Fruit fly (Drosophila melanogaster) whole organism, wandering third instar larva: ENCODE results near the gene Tpt.

Experiments used
- Abd-B ChIP-seq: fragments of >200 bp; optimal IDR thresholded peaks from 2 replicates; lab custom pipeline; 2017; ENCODE audit warnings: missing biosample characterization, missing genetic modification characterization
- CG32264 ChIP-seq: fragments of 200-800 bp; sonication (Bioruptor generic); optimal IDR thresholded peaks from 2 replicates; lab custom pipeline; 2016; ENCODE audit warnings: missing biosample characterization, missing genetic modification characterization
- CG9705 ChIP-seq: fragments of 200-800 bp; sonication (Bioruptor generic); optimal IDR thresholded peaks from 2 replicates; lab custom pipeline; 2018; ENCODE audit warnings: missing biosample characterization, mild to moderate bottlenecking, missing genetic modification characterization
- CrebA ChIP-seq: fragments of 200-800 bp; sonication (Bioruptor generic); optimal IDR thresholded peaks from 2 replicates; lab custom pipeline; 2016; ENCODE audit warnings: missing biosample characterization, mild to moderate bottlenecking, missing genetic modification characterization, borderline replicate concordance
- Dfd ChIP-seq: fragments of >200 bp; optimal IDR thresholded peaks from 2 replicates; lab custom pipeline; 2017; ENCODE audit warnings: missing biosample characterization, missing genetic modification characterization
- Dif ChIP-seq: fragments of 200-275, 200-300 bp; sonication (Bioruptor generic); optimal IDR thresholded peaks from 2 replicates; lab custom pipeline; 2018; ENCODE audit warnings: missing biosample characterization, missing genetic modification characterization; ENCODE audit not compliant: partially characterized antibody
- GATAd ChIP-seq: sonication (Bioruptor generic); optimal IDR thresholded peaks from 2 replicates; lab custom pipeline; 2016; ENCODE audit warnings: missing biosample characterization, missing genetic modification characterization
- HLH106 ChIP-seq: fragments of 200-800 bp; optimal IDR thresholded peaks from 3 replicates; lab custom pipeline; 2019; ENCODE audit warnings: missing biosample characterization, mild to moderate bottlenecking, missing genetic modification characterization, moderate library complexity
- Hnf4 ChIP-seq: fragments of 200-800 bp; sonication (Bioruptor generic); optimal IDR thresholded peaks from 2 replicates; lab custom pipeline; 2016; ENCODE audit warnings: missing biosample characterization, mild to moderate bottlenecking, missing genetic modification characterization
- Hr78 ChIP-seq: fragments of >200 bp; optimal IDR thresholded peaks from 2 replicates; lab custom pipeline; 2017; ENCODE audit warnings: missing biosample characterization, missing genetic modification characterization
- Hr83 ChIP-seq: fragments of 200-300 bp; sonication (Bioruptor generic); optimal IDR thresholded peaks from 2 replicates; lab custom pipeline; 2016; ENCODE audit warnings: missing biosample characterization, mild to moderate bottlenecking, missing genetic modification characterization, moderate library complexity; ENCODE audit not compliant: poor library complexity, severe bottlenecking
- Mio ChIP-seq: sonication (Bioruptor generic); optimal IDR thresholded peaks from 2 replicates; lab custom pipeline; 2016; ENCODE audit warnings: missing biosample characterization, missing genetic modification characterization
- Myc ChIP-seq: fragments of >200 bp; optimal IDR thresholded peaks from 2 replicates; lab custom pipeline; 2017
- OdsH ChIP-seq: fragments of 200-800 bp; sonication (Bioruptor generic); optimal IDR thresholded peaks from 2 replicates; lab custom pipeline; 2016; ENCODE audit warnings: missing biosample characterization, mild to moderate bottlenecking, missing genetic modification characterization
- Rel ChIP-seq, 2 experiments: fragments of 200-800 bp; sonication (Bioruptor generic) in 1 of 2; optimal IDR thresholded peaks; 2 replicates in 1 of 2; 3 replicates in 1 of 2; lab custom pipeline; 2016 to 2019; ENCODE audit warnings: mild to moderate bottlenecking in 2 of 2, missing biosample characterization in 2 of 2, missing genetic modification characterization in 2 of 2, moderate library complexity in 1 of 2
- Sp1 ChIP-seq: fragments of 200-800 bp; sonication (Bioruptor generic); optimal IDR thresholded peaks from 3 replicates; lab custom pipeline; 2019; ENCODE audit warnings: missing biosample characterization, mild to moderate bottlenecking, missing genetic modification characterization, moderate library complexity
- Vsx2 ChIP-seq: fragments of 200-300, 225-300 bp; sonication (Bioruptor generic); optimal IDR thresholded peaks from 2 replicates; lab custom pipeline; 2018; ENCODE audit warnings: missing biosample characterization, missing genetic modification characterization; ENCODE audit not compliant: partially characterized antibody
- br ChIP-seq: fragments of 200-800 bp; sonication (Bioruptor generic); optimal IDR thresholded peaks from 2 replicates; lab custom pipeline; 2016; ENCODE audit warnings: missing biosample characterization, missing genetic modification characterization
- dl ChIP-seq, 2 experiments: fragments of 175-275, 200-275 bp in 1 of 2; fragments of 200-275 bp in 1 of 2; sonication (Bioruptor generic); optimal IDR thresholded peaks; lab custom pipeline; 2018; ENCODE audit warnings: mild to moderate bottlenecking in 2 of 2, missing biosample characterization in 2 of 2, missing genetic modification characterization in 2 of 2, moderate library complexity in 2 of 2; ENCODE audit not compliant: partially characterized antibody in 2 of 2, insufficient read depth in 1 of 2
- dmrt93B ChIP-seq: fragments of 200-800 bp; sonication (Bioruptor generic); optimal IDR thresholded peaks from 2 replicates; lab custom pipeline; 2018; ENCODE audit warnings: missing biosample characterization, mild to moderate bottlenecking, missing genetic modification characterization
- dsf ChIP-seq: sonication (Bioruptor generic); optimal IDR thresholded peaks from 2 replicates; lab custom pipeline; 2016; ENCODE audit warnings: missing biosample characterization, missing genetic modification characterization, borderline replicate concordance
- ey ChIP-seq: fragments of 200-800 bp; sonication (Bioruptor generic); optimal IDR thresholded peaks from 2 replicates; lab custom pipeline; 2016; ENCODE audit warnings: missing biosample characterization, missing genetic modification characterization
- foxo ChIP-seq, 2 experiments: fragments of 200-800 bp; sonication (Bioruptor generic); optimal IDR thresholded peaks; 2 replicates in 1 of 2; 3 replicates in 1 of 2; lab custom pipeline; 2016 to 2017; ENCODE audit warnings: missing biosample characterization in 2 of 2, missing genetic modification characterization in 2 of 2
- fru ChIP-seq: fragments of 200-800 bp; sonication (Bioruptor generic); optimal IDR thresholded peaks from 3 replicates; lab custom pipeline; 2016; ENCODE audit warnings: missing biosample characterization, mild to moderate bottlenecking, missing genetic modification characterization
- h ChIP-seq: fragments of 200-800 bp; sonication (Bioruptor generic); optimal IDR thresholded peaks from 3 replicates; lab custom pipeline; 2016; ENCODE audit warnings: missing biosample characterization, mild to moderate bottlenecking, missing genetic modification characterization
- jim ChIP-seq: fragments of 175-275, 200-325 bp; sonication (Bioruptor generic); optimal IDR thresholded peaks from 2 replicates; lab custom pipeline; 2016; ENCODE audit warnings: missing biosample characterization, mild to moderate bottlenecking, missing genetic modification characterization
- lola ChIP-seq: fragments of >200 bp; optimal IDR thresholded peaks from 2 replicates; lab custom pipeline; 2017; ENCODE audit warnings: missing biosample characterization, missing genetic modification characterization
- pan ChIP-seq: fragments of >200 bp; optimal IDR thresholded peaks from 2 replicates; lab custom pipeline; 2017
- psq ChIP-seq: fragments of 200-800 bp; sonication (Bioruptor generic); optimal IDR thresholded peaks from 3 replicates; lab custom pipeline; 2017; ENCODE audit warnings: missing biosample characterization, mild to moderate bottlenecking, missing genetic modification characterization, moderate library complexity
- rgr ChIP-seq: fragments of 200-800 bp; sonication (Bioruptor generic); optimal IDR thresholded peaks from 3 replicates; lab custom pipeline; 2016; ENCODE audit warnings: missing biosample characterization, mild to moderate bottlenecking, missing genetic modification characterization
- sage ChIP-seq: fragments of 200-800 bp; sonication (Bioruptor generic); optimal IDR thresholded peaks from 2 replicates; lab custom pipeline; 2016; ENCODE audit warnings: missing biosample characterization, mild to moderate bottlenecking, missing genetic modification characterization
- sv ChIP-seq: fragments of 200-800 bp; sonication (Bioruptor generic); optimal IDR thresholded peaks from 3 replicates; lab custom pipeline; 2016; ENCODE audit warnings: missing biosample characterization, missing genetic modification characterization
- tai ChIP-seq: sonication (Bioruptor generic); optimal IDR thresholded peaks from 2 replicates; lab custom pipeline; 2016; ENCODE audit warnings: missing biosample characterization, missing genetic modification characterization
- usp ChIP-seq: fragments of >200 bp; optimal IDR thresholded peaks from 2 replicates; lab custom pipeline; 2017; ENCODE audit warnings: missing biosample characterization, missing genetic modification characterization
- woc ChIP-seq: sonication (Bioruptor generic); optimal IDR thresholded peaks from 2 replicates; lab custom pipeline; 2016; ENCODE audit warnings: missing biosample characterization, mild to moderate bottlenecking, missing genetic modification characterization

Gene Tpt

DNA sequence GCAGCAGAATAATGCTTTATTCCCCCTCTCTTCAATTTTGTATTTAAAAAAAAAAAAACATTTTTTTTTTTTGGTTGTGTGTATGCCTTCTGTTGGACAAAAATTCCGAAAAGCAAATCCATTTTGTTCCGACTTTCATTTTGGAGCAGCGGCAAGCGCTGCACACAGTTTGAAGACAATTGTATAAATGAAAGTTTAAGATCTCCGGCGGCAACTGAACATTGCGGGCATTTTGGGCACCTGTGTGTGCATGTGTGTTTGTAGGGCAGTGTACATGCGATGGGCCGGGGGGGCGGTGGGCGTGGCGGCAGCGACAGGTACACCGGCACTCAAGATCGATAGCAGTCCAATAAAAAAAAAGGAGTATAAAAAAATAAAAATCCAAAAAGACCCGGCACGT is 35.6 kb downstream of the Tpt start:
- TF ChIP-seq h (GFP tag; lab: Kevin White, UChicago) (no peak), Sp1 (peak; percentile 7), Hnf4 (GFP tag; lab: Kevin White, UChicago) (no peak), rgr (GFP tag; lab: Kevin White, UChicago) (no peak), woc (GFP tag; lab: Kevin White, UChicago) (no peak)

DNA sequence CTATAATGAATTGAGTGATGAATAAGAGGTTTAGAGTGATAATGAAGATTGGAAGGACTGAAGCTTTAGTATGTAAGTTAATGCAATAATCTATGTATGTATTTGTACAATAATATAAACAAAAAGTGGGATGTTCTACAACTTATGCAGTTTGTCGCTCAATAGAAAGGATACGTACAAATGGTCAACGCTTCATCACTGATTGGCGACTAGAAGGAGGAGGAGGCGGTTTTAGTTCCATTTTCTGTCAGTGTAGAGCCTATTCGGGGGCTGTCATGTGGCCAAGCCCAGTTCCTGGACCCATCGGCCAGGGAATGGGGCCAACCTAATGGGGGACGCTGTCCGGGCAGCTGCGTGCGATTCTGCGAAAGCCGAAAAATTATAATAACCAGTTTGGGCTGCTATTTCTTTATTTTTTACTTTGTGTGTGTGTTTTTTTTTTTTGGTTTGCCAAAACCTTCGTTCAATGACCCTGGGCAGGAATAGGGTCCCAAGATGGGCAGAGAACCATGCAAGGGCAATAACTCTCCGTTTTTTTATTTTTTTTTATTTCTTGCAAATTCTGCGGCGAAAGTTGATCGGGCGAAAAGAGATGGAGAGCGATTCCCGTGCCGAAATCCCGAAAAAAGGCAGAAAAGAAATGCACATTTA is 36.3 kb downstream of the Tpt start:
- TF ChIP-seq dl (GFP tag; optimal IDR thresholded peaks at IDR 0.05; lab: Kevin White, UChicago; ENCODE audit: insufficient read depth in 1 of 2, partially characterized antibody in 2 of 2) (no peak), sv (GFP tag; lab: Kevin White, UChicago) (no peak), HLH106 (tag; lab: Kevin White, UChicago) (peak; percentile 68), pan (lab: Kevin White, UChicago) (no peak), rgr (GFP tag; lab: Kevin White, UChicago) (peak; percentile 32), Mio (no peak), Myc (lab: Kevin White, UChicago) (no peak), usp (GFP tag; lab: Kevin White, UChicago) (no peak), sage (GFP tag; lab: Kevin White, UChicago) (peak; percentile 36), CG32264 (GFP tag; lab: Kevin White, UChicago) (no peak), CrebA (GFP tag; lab: Kevin White, UChicago) (peak; percentile 88), Hr83 (no peak), foxo (GFP tag; optimal IDR thresholded peaks at IDR 0.05; lab: Kevin White, UChicago) (peak in 1 of 2 experiments; percentile 60), dmrt93B (GFP tag; lab: Kevin White, UChicago) (peak; percentile 60), woc (GFP tag; lab: Kevin White, UChicago) (peak; percentile 63), tai (GFP tag; lab: Kevin White, UChicago) (no peak), ey (GFP tag; lab: Kevin White, UChicago) (peak; percentile 77), OdsH (GFP tag; lab: Kevin White, UChicago) (peak; percentile 67), h (GFP tag; lab: Kevin White, UChicago) (peak; percentile 79), br (GFP tag; lab: Kevin White, UChicago) (peak; percentile 52), Sp1 (peak; percentile 55), jim (GFP tag; lab: Kevin White, UChicago) (no peak), Hnf4 (GFP tag; lab: Kevin White, UChicago) (no peak), Dif (GFP tag; lab: Kevin White, UChicago) (no peak), Rel (GFP tag; optimal IDR thresholded peaks at IDR 0.05; lab: Kevin White, UChicago) (peak; percentile 89), Rel (tag; optimal IDR thresholded peaks at IDR 0.05; lab: Kevin White, UChicago) (no peak), fru (GFP tag; lab: Kevin White, UChicago) (peak; percentile 77), CG9705 (GFP tag; lab: Kevin White, UChicago) (no peak), psq (GFP tag; lab: Kevin White, UChicago) (peak; percentile 32), GATAd (GFP tag; lab: Kevin White, UChicago) (no peak)

DNA sequence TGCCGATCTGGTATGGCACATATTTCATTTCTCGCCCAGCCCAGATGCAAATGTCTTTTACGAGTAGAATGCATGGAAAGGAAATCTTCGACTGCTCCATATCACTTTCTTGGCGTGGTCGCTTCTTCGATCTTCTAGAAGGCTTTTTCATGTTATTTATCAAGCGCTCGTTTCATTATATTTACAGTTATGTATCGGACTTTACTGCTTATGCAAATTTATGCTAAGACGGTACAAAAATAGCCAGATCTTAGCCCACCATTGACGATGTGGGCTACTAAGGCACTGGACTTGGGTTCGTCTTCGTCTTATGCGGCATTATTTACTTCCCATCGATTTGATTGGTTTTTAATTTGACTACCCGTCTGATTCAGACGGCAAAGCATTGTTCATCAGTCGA is 41.8 kb downstream of the Tpt start:
- TF ChIP-seq br (GFP tag; lab: Kevin White, UChicago), result no peak
- TF ChIP-seq dl (GFP tag; optimal IDR thresholded peaks at IDR 0.05; lab: Kevin White, UChicago; ENCODE audit: insufficient read depth in 1 of 2, partially characterized antibody in 2 of 2), result no peak
- TF ChIP-seq ey (GFP tag; lab: Kevin White, UChicago), result no peak
- no peak for TF ChIP-seq Hr78 (GFP tag; lab: Kevin White, UChicago)
- no peak for TF ChIP-seq Dfd (GFP tag; lab: Kevin White, UChicago)
- TF ChIP-seq dmrt93B (GFP tag; lab: Kevin White, UChicago), result no peak
- no peak for TF ChIP-seq Myc (lab: Kevin White, UChicago)
- no peak for TF ChIP-seq OdsH (GFP tag; lab: Kevin White, UChicago)
- no peak for TF ChIP-seq Mio
- no peak for TF ChIP-seq lola (GFP tag; lab: Kevin White, UChicago)
- TF ChIP-seq dsf (GFP tag; lab: Kevin White, UChicago), result no peak
- no peak for TF ChIP-seq Abd-B
- no peak for TF ChIP-seq pan (lab: Kevin White, UChicago)
- TF ChIP-seq CrebA (GFP tag; lab: Kevin White, UChicago), result no peak
- no peak for TF ChIP-seq Hnf4 (GFP tag; lab: Kevin White, UChicago)
- no peak for TF ChIP-seq Dif (GFP tag; lab: Kevin White, UChicago)
- TF ChIP-seq Rel (GFP tag; optimal IDR thresholded peaks at IDR 0.05; lab: Kevin White, UChicago), result no peak
- TF ChIP-seq Rel (tag; optimal IDR thresholded peaks at IDR 0.05; lab: Kevin White, UChicago), result no peak
- no peak for TF ChIP-seq sv (GFP tag; lab: Kevin White, UChicago)
- TF ChIP-seq foxo (GFP tag; optimal IDR thresholded peaks at IDR 0.05; lab: Kevin White, UChicago), result no peak
- TF ChIP-seq Vsx2 (GFP tag; lab: Kevin White, UChicago), result no peak
- TF ChIP-seq, all 38 proteins: peak for 0
